5 fruit fly cellular contexts compared by ENCODE assay signal in genomic region chr3R:24654770-24655322, dm6.
TF ChIP-seq lines count a peak whose summit lies in the region.

Gene CG31125, minus strand, starts transcription at chr3R:24654820.
Gene CG6695, plus strand, starts transcription at chr3R:24655160.

- no peak for TF ChIP-seq CTCF in whole organism, embryonic (GFP tag; optimal IDR thresholded peaks at IDR 0.05; lab: Kevin White, UChicago)

TF ChIP-seq in whole organism, adult, 20 proteins besides CTCF, POLR2A, EP300 and RAD21 (continues in another document):
- TF ChIP-seq Clk (GFP tag; optimal IDR thresholded peaks at IDR 0.05; lab: Kevin White, UChicago), result no peak
- TF ChIP-seq ovo (GFP tag; optimal IDR thresholded peaks at IDR 0.05; lab: Kevin White, UChicago), result peak; percentile 5
- TF ChIP-seq toe (GFP tag; optimal IDR thresholded peaks at IDR 0.05; lab: Kevin White, UChicago), result no peak
- TF ChIP-seq bab1 (GFP tag; optimal IDR thresholded peaks at IDR 0.05; lab: Kevin White, UChicago), result peak; percentile 46
- no peak for TF ChIP-seq CG12768 (GFP tag; optimal IDR thresholded peaks at IDR 0.05; lab: Kevin White, UChicago)
- peak; percentile 21 for TF ChIP-seq CG14711 (tag; optimal IDR thresholded peaks at IDR 0.05; lab: Kevin White, UChicago)
- TF ChIP-seq tj (GFP tag; optimal IDR thresholded peaks at IDR 0.05; lab: Kevin White, UChicago), result no peak
- TF ChIP-seq CG5204 (GFP tag; optimal IDR thresholded peaks at IDR 0.05; lab: Kevin White, UChicago), result no peak
- no peak for TF ChIP-seq CG33017 (tag; optimal IDR thresholded peaks at IDR 0.05; lab: Kevin White, UChicago)
- TF ChIP-seq CG7045 (GFP tag; optimal IDR thresholded peaks at IDR 0.05; lab: Kevin White, UChicago), result no peak
- TF ChIP-seq pad (GFP tag; optimal IDR thresholded peaks at IDR 0.05; lab: Kevin White, UChicago), result peak; percentile 20
- TF ChIP-seq cic (GFP tag; optimal IDR thresholded peaks at IDR 0.05; lab: Kevin White, UChicago), result no peak
- TF ChIP-seq CG7101 (tag; optimal IDR thresholded peaks at IDR 0.05; lab: Kevin White, UChicago), result peak; percentile 13
- TF ChIP-seq Hr96 (GFP tag; optimal IDR thresholded peaks at IDR 0.05; lab: Kevin White, UChicago), result no peak
- TF ChIP-seq Mnt (GFP tag; optimal IDR thresholded peaks at IDR 0.05; lab: Kevin White, UChicago), result peak; percentile 28
- peak; percentile 53 for TF ChIP-seq Crg-1 (GFP tag; optimal IDR thresholded peaks at IDR 0.05; lab: Kevin White, UChicago)
- TF ChIP-seq cnc (optimal IDR thresholded peaks at IDR 0.05; lab: Kevin White, UChicago), result no peak
- no peak for TF ChIP-seq kay (GFP tag; lab: Kevin White, UChicago; ENCODE audit: borderline replicate concordance)
- peak; percentile 62 for TF ChIP-seq CG1620 (GFP tag; optimal IDR thresholded peaks at IDR 0.05; lab: Kevin White, UChicago)

TF ChIP-seq in whole organism, embryonic, 481 proteins besides CTCF, POLR2A, EP300 and RAD21 (continues in another document):
- no peak for TF ChIP-seq z (GFP tag; IDR thresholded peaks at IDR 0.05; lab: Robert Waterston, UW)
- no peak for TF ChIP-seq sd (tag; optimal IDR thresholded peaks at IDR 0.05; lab: Kevin White, UChicago)
- TF ChIP-seq Jarid2 (GFP tag; optimal IDR thresholded peaks at IDR 0.05; lab: Kevin White, UChicago), result no peak
- no peak for TF ChIP-seq Awh (GFP tag; IDR thresholded peaks at IDR 0.05; lab: Robert Waterston, UW)
- TF ChIP-seq CG13123 (GFP tag; optimal IDR thresholded peaks at IDR 0.05; lab: Kevin White, UChicago), result peak; percentile 40
- TF ChIP-seq CG4617 (GFP tag; optimal IDR thresholded peaks at IDR 0.05; lab: Kevin White, UChicago; ENCODE audit: borderline replicate concordance), result peak; percentile 56
- TF ChIP-seq CHES-1-like (GFP tag; optimal IDR thresholded peaks at IDR 0.05; lab: Kevin White, UChicago), result peak; percentile 81
- TF ChIP-seq unpg (GFP tag; optimal IDR thresholded peaks at IDR 0.05; lab: Kevin White, UChicago), result no peak
- TF ChIP-seq Rx (GFP tag; IDR thresholded peaks at IDR 0.05; lab: Robert Waterston, UW), result no peak
- TF ChIP-seq HHEX (GFP tag; optimal IDR thresholded peaks at IDR 0.05; lab: Kevin White, UChicago), result no peak
- no peak for TF ChIP-seq Asciz (GFP tag; optimal IDR thresholded peaks at IDR 0.05; lab: Kevin White, UChicago)
- TF ChIP-seq CG1024 (GFP tag; IDR thresholded peaks at IDR 0.05; lab: Robert Waterston, UW), result 0 out of 2 replicates have a peak, but pooled peaks have one; percentile 9
- TF ChIP-seq Hsf (GFP tag; optimal IDR thresholded peaks at IDR 0.05; lab: Kevin White, UChicago), result peak; percentile 49
- no peak for TF ChIP-seq gem (tag; optimal IDR thresholded peaks at IDR 0.05; lab: Kevin White, UChicago)
- TF ChIP-seq CG10147 (GFP tag; optimal IDR thresholded peaks at IDR 0.05; lab: Kevin White, UChicago), result no peak
- TF ChIP-seq cas (GFP tag; IDR thresholded peaks at IDR 0.05; lab: Robert Waterston, UW), result no peak
- TF ChIP-seq CG9609 (GFP tag; optimal IDR thresholded peaks at IDR 0.05; lab: Kevin White, UChicago), result peak; percentile 73
- peak; percentile 33; the same call in 1 of the 2 replicates for TF ChIP-seq esg (GFP tag; conservative IDR thresholded peaks at IDR 0.05; lab: Robert Waterston, UW)

TF ChIP-seq in whole organism, prepupa, 60 proteins besides CTCF, POLR2A, EP300 and RAD21 (continues in another document):
- TF ChIP-seq achi (GFP tag; optimal IDR thresholded peaks at IDR 0.05; lab: Kevin White, UChicago), result peak; percentile 88
- no peak for TF ChIP-seq spab (GFP tag; optimal IDR thresholded peaks at IDR 0.05; lab: Kevin White, UChicago)
- TF ChIP-seq CG8632 (GFP tag; optimal IDR thresholded peaks at IDR 0.05; lab: Kevin White, UChicago), result no peak
- no peak for TF ChIP-seq CG6792 (GFP tag; optimal IDR thresholded peaks at IDR 0.05; lab: Kevin White, UChicago)
- TF ChIP-seq cyc (GFP tag; optimal IDR thresholded peaks at IDR 0.05; lab: Kevin White, UChicago), result peak; percentile 33
- TF ChIP-seq acj6 (GFP tag; optimal IDR thresholded peaks at IDR 0.05; lab: Kevin White, UChicago), result no peak
- TF ChIP-seq Ets21C (GFP tag; optimal IDR thresholded peaks at IDR 0.05; lab: Kevin White, UChicago), result no peak
- no peak for TF ChIP-seq dsx (GFP tag; optimal IDR thresholded peaks at IDR 0.05; lab: Kevin White, UChicago; ENCODE audit: poor library complexity, severe bottlenecking)
- TF ChIP-seq CG6854 (GFP tag; optimal IDR thresholded peaks at IDR 0.05; lab: Kevin White, UChicago), result no peak
- TF ChIP-seq Eip93F (GFP tag; optimal IDR thresholded peaks at IDR 0.05; lab: Kevin White, UChicago), result no peak
- TF ChIP-seq Lpt (GFP tag; optimal IDR thresholded peaks at IDR 0.05; lab: Kevin White, UChicago), result no peak
- no peak for TF ChIP-seq svp (GFP tag; lab: Kevin White, UChicago)
- peak; percentile 56 for TF ChIP-seq esn (GFP tag; optimal IDR thresholded peaks at IDR 0.05; lab: Kevin White, UChicago)
- TF ChIP-seq lz (GFP tag; optimal IDR thresholded peaks at IDR 0.05; lab: Kevin White, UChicago), result peak; percentile 45
- TF ChIP-seq CG34406 (GFP tag; optimal IDR thresholded peaks at IDR 0.05; lab: Kevin White, UChicago), result no peak
- TF ChIP-seq CG11294 (GFP tag; IDR thresholded peaks at IDR 0.05; lab: Robert Waterston, UW), result no peak
- no peak for TF ChIP-seq OdsH (GFP tag; optimal IDR thresholded peaks at IDR 0.05; lab: Kevin White, UChicago)
- no peak for TF ChIP-seq CG6808 (GFP tag; optimal IDR thresholded peaks at IDR 0.05; lab: Kevin White, UChicago)
- TF ChIP-seq CG1621 (tag; optimal IDR thresholded peaks at IDR 0.05; lab: Kevin White, UChicago), result no peak
- no peak for TF ChIP-seq net (GFP tag; optimal IDR thresholded peaks at IDR 0.05; lab: Kevin White, UChicago)
- no peak for TF ChIP-seq CG4318 (GFP tag; optimal IDR thresholded peaks at IDR 0.05; lab: Kevin White, UChicago)

TF ChIP-seq in whole organism, pupa, 21 proteins besides CTCF, POLR2A, EP300 and RAD21:
- no peak for TF ChIP-seq CG17806 (tag; optimal IDR thresholded peaks at IDR 0.05; lab: Kevin White, UChicago)
- no peak for TF ChIP-seq CG4496 (GFP tag; IDR thresholded peaks at IDR 0.05; lab: Robert Waterston, UW)
- peak; percentile 40 for TF ChIP-seq CG15710 (tag; optimal IDR thresholded peaks at IDR 0.05; lab: Kevin White, UChicago)
- TF ChIP-seq CG8301 (tag; optimal IDR thresholded peaks at IDR 0.05; lab: Kevin White, UChicago), result no peak
- peak; percentile 6 for TF ChIP-seq CG9948 (tag; optimal IDR thresholded peaks at IDR 0.05; lab: Kevin White, UChicago)

TF ChIP-seq in whole organism, wandering third instar larva, 38 proteins besides CTCF, POLR2A, EP300 and RAD21:
- TF ChIP-seq sv (GFP tag; optimal IDR thresholded peaks at IDR 0.05; lab: Kevin White, UChicago) (peak; percentile 58), pan (optimal IDR thresholded peaks at IDR 0.05; lab: Kevin White, UChicago) (no peak), HLH106 (tag; optimal IDR thresholded peaks at IDR 0.05; lab: Kevin White, UChicago) (peak; percentile 61), psq (GFP tag; optimal IDR thresholded peaks at IDR 0.05; lab: Kevin White, UChicago) (peak; percentile 47), ey (GFP tag; optimal IDR thresholded peaks at IDR 0.05; lab: Kevin White, UChicago) (peak; percentile 50), OdsH (GFP tag; optimal IDR thresholded peaks at IDR 0.05; lab: Kevin White, UChicago) (peak; percentile 40), Vsx2 (GFP tag; optimal IDR thresholded peaks at IDR 0.05; lab: Kevin White, UChicago; ENCODE audit: partially characterized antibody) (no peak), Hr83 (GFP tag; optimal IDR thresholded peaks at IDR 0.05; lab: Kevin White, UChicago; ENCODE audit: poor library complexity, severe bottlenecking) (peak; percentile 75)
TF ChIP-seq in whole organism, wandering third instar larva: peak in this region for 6.
